Worm (Caenorhabditis elegans) whole organism, late embryonic: ENCODE results near the gene H04D03.4.

ENCODE experiments used
- C38D4.7 ChIP-seq: fragments of 200-800 bp; sonication (Bioruptor generic); optimal IDR thresholded peaks from 2 replicates; lab custom pipeline; 2018; ENCODE audit warnings: mild to moderate bottlenecking, missing genetic modification characterization, moderate library complexity, missing compliant biosample characterization
- ceh-14 ChIP-seq: sonication (generic microtip); optimal IDR thresholded peaks from 2 replicates; lab custom pipeline; 2016; ENCODE audit warnings: missing genotype, missing genetic modification characterization, missing compliant biosample characterization
- dmd-4 ChIP-seq: sonication (generic microtip); optimal IDR thresholded peaks from 2 replicates; lab custom pipeline; 2016; ENCODE audit warnings: borderline replicate concordance, missing genetic modification characterization, missing compliant biosample characterization
- fkh-10 ChIP-seq: fragments of 150-350 bp; optimal IDR thresholded peaks from 2 replicates; lab custom pipeline; 2014; ENCODE audit warnings: missing biosample characterization, missing genetic modification reagents, missing genetic modification characterization
- hlh-30 ChIP-seq: sonication (generic microtip); optimal IDR thresholded peaks from 2 replicates; lab custom pipeline; 2017; ENCODE audit warnings: antibody characterized with exemption, missing genetic modification characterization, missing compliant biosample characterization; ENCODE audit not compliant: insufficient read depth
- mec-3 ChIP-seq: sonication (generic microtip); optimal IDR thresholded peaks from 2 replicates; lab custom pipeline; 2016; ENCODE audit warnings: borderline replicate concordance, missing genetic modification characterization, missing compliant biosample characterization
- odd-2 ChIP-seq: sonication (generic microtip); optimal IDR thresholded peaks from 2 replicates; lab custom pipeline; 2017; ENCODE audit warnings: antibody characterized with exemption, mild to moderate bottlenecking, missing genetic modification characterization, missing compliant biosample characterization
- pha-2 ChIP-seq: sonication (generic microtip); optimal IDR thresholded peaks from 2 replicates; lab custom pipeline; 2017; ENCODE audit warnings: mild to moderate bottlenecking, missing genetic modification characterization, missing compliant biosample characterization
- sox-4 ChIP-seq: sonication (generic microtip); optimal IDR thresholded peaks from 2 replicates; lab custom pipeline; 2017; ENCODE audit warnings: mild to moderate bottlenecking, missing genetic modification characterization, inconsistent platforms, missing compliant biosample characterization
- zip-5 ChIP-seq: sonication (generic microtip); optimal IDR thresholded peaks from 2 replicates; lab custom pipeline; 2016; ENCODE audit warnings: missing genetic modification characterization, missing compliant biosample characterization

ce11 chrIII:10442355-10443140 is 8.4 kb downstream of the H04D03.4 start, which contains the start of the genes H04D03.2 and ecps-2:
- TF ChIP-seq zip-5 (tag; lab: Kevin White, UChicago) (no peak), sox-4 (tag; lab: Kevin White, UChicago) (no peak), dmd-4 (no peak), C38D4.7 (GFP tag; lab: Kevin White, UChicago) (no peak), hlh-30 (tag; lab: Kevin White, UChicago) (no peak), mec-3 (tag; lab: Kevin White, UChicago) (no peak), odd-2 (tag; lab: Kevin White, UChicago) (no peak), pha-2 (tag; lab: Kevin White, UChicago) (no peak), ceh-14 (tag; lab: Kevin White, UChicago) (no peak), fkh-10 (GFP tag; lab: Kevin White, UChicago) (no peak)
